Fruit fly (Drosophila melanogaster): ENCODE measurements around the gene CG8668.

CG8668 gene

DNA sequence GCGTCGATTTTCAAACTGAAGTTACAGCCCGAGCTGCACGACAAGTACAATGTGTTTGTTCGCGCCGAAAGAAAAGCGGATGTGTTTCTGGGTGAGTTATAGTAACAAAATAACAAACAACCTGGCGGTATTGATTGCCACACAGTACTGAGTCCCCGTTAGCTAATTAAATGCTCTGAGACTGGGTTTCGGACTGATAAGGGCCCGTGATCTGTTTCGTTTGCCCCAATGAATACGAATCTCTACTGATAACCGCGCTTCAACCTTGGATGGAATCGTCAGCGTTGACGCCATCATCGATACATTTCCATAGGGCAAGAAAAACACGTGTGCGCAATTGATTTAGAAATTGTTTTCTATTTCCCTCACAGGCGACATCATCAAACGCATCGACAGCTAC is 30.4 kb downstream of the CG8668 start:
- TF ChIP-seq CG8478 (optimal IDR thresholded peaks at IDR 0.05) (no peak), CTCF (optimal IDR thresholded peaks at IDR 0.05) (no peak)

DNA sequence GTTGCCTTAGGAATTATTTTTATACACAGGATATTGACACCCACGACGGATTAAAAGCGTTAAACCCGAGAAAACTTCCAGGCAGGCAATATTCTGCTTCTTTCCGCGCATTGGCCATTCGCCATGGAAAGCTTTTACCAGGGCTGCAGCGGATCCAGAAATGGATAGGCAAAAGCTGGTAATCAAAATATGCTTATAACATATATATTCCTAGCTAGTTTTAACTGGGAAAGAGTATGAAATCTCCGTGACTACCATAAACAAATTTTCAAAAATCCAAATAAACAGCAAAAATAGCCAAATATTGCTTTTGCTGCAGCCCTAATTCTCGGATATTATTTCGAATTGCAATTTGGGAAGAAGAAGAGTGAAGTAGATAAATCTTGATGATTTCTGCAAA is 32.7 kb downstream of the CG8668 start, which contains the start of the genes PAPLA1 and Rbsn-5:
TSS of gene PAPLA1 (minus strand) at position 141 of the 400 bp plus-strand sequence.
TSS of gene Rbsn-5 (plus strand) at position 335 of the 400 bp plus-strand sequence.
- TF ChIP-seq CG8478 (optimal IDR thresholded peaks at IDR 0.05): no peak

dm6 chr2L:8161994-8162306 is 35.1 kb downstream of the CG8668 start:
- no peak for TF ChIP-seq CTCF (optimal IDR thresholded peaks at IDR 0.05)
- TF ChIP-seq CG8478 (optimal IDR thresholded peaks at IDR 0.05): no peak

- TF ChIP-seq CTCF (optimal IDR thresholded peaks at IDR 0.05): no peak
- TF ChIP-seq CG8478 (optimal IDR thresholded peaks at IDR 0.05): no peak
Measured at dm6 chr2L:8162307-8163024, 35.7 kb downstream of the CG8668 start, which contains the start of gene Acbp1. Acbp1 (minus strand) TSS chr2L:8162452.

- TF ChIP-seq CG8478 (optimal IDR thresholded peaks at IDR 0.05) (no peak), CTCF (optimal IDR thresholded peaks at IDR 0.05) (no peak)
Measured at dm6 chr2L:8163025-8163351, 36.2 kb downstream of the CG8668 start, which contains the start of gene Piezo. Piezo (plus strand) TSS chr2L:8163073.

DNA sequence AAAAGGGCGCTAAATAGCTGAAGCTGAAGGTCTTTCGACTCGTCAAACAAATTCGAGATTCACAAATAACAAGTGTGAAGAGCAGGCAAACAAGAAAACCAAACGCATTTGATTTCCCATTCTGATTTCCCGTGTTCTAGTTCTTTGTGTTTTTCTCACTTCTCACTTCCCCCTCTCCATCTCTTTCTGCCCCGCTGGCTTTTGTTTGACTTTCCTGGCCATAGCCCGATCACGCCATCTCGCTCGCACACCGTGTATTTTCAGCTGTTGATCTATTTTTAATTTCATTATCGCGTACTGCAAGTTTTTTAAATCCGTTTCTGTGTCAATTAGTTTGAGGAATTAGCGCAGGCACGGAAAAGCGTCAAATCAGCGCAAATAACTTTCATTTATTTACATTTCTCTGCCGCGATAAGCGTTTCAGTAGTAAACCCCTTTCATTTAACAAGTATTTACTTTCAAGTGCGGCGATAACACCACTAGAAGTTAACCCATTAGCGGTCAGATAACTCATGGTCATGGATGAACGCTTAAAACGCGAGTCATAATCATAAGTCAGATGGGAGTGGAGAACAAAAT is 36.9 kb downstream of the CG8668 start:
- TF ChIP-seq CTCF (optimal IDR thresholded peaks at IDR 0.05) (no peak), CG8478 (optimal IDR thresholded peaks at IDR 0.05) (no peak)

- TF ChIP-seq CG8478 (optimal IDR thresholded peaks at IDR 0.05) (no peak), CTCF (optimal IDR thresholded peaks at IDR 0.05) (no peak)
Measured at dm6 chr2L:8164219-8164618, 37.4 kb downstream of the CG8668 start.

DNA sequence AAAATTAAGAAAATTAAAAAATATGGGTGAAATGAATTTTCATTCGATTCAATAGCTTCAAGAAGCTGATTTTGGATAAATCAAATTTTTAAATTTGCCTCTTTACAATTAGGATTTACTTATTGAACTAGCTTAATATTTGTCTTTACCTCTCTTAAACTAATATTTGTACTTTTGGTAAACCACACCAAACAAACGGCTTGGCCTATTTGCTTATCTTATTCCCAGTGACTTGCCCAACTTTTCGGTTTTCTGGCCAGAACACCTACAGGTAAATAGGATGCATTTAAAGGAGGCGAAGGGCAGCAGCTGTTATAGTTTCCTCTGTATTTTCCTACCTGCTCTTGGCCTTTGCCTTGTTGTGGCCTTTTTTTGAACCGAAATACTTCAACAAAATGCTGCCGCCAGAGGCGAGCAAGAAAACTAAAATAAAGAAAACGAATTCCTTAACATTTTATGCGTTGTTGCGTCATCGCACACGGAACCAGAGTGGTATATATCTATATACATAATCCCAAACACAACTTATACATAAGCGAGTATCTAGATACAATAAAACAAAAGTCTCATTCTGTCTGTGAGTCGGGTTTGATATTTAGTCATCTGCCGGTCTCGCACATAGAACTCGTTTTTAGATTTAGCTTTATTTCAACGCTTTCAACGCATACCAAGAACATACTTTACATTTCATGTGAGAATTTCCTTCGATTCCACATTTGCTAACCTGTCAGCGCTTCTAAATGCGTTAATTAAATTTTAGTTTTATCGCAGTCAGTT is 39.2 kb downstream of the CG8668 start:
- no peak for TF ChIP-seq CG8478 (optimal IDR thresholded peaks at IDR 0.05)
- TF ChIP-seq CTCF (optimal IDR thresholded peaks at IDR 0.05): no peak

- TF ChIP-seq CTCF (optimal IDR thresholded peaks at IDR 0.05) (no peak), CG8478 (optimal IDR thresholded peaks at IDR 0.05) (no peak)
Measured at dm6 chr2L:8168075-8168474, 41.3 kb downstream of the CG8668 start.

DNA sequence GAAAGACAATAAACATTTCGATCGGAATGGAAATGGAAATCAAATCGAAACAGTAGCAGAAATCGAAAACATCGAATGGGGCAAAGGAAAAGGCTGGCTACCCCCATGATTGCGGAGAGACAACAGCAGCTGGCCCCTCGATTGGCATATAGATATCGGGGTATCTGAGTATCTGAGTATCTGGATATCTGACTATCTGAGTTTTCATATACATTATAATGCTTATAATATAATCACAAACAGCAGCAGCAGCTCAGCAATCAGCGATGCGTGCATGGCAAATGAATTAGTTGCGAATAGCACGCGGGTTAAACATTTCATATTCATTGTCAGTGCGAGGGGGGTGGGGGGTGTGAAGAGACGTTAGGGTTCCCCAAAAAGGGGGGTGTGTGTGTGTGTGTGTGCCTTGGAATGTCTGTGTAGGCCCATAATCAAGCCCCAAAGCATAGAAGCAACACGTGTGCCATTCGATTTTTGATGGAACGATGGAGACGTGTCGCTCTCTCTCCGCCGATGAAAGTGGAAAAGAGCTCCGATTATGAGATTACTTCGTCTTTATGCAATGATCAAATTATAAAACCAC is 43.9 kb downstream of the CG8668 start:
- no peak for TF ChIP-seq CG8478 (optimal IDR thresholded peaks at IDR 0.05)
- TF ChIP-seq CTCF (optimal IDR thresholded peaks at IDR 0.05): no peak

DNA sequence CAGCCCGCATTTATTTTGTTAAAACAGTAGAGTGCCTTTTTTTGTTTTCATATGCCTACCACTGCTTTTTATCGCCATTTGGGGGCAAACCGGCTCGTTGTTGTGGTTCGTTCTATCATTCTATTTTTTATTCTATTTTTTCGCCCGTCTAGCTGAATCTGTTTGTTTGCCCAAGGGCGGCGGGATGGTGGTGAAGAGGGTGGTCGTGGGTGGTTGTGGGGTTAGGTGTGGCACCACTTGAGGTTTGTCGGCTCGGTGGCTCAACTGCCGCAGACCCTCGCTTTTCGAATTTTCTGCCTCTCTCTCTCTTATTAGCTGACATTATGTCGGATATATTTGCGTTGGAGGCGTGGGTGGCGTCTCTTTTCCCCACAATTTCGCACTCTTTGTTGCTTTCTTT is 44.7 kb downstream of the CG8668 start:
- TF ChIP-seq CTCF (optimal IDR thresholded peaks at IDR 0.05): no peak
